Worm (Caenorhabditis elegans) whole organism, mixed stage, embryonic: ENCODE measurements around the gene clec-187.

Experiments
- M03D4.4 ChIP-seq: sonication (generic microtip); optimal IDR thresholded peaks from 2 replicates; lab custom pipeline; 2017; ENCODE audit warnings: mild to moderate bottlenecking, missing genetic modification characterization, missing compliant biosample characterization
- bed-3 ChIP-seq: fragments of 200-800 bp; sonication (Bioruptor generic); optimal IDR thresholded peaks from 3 replicates; lab custom pipeline; 2018; ENCODE audit warnings: mild to moderate bottlenecking, missing genetic modification characterization, moderate library complexity, missing compliant biosample characterization
- blmp-1 ChIP-seq: fragments of 150-350 bp; optimal IDR thresholded peaks from 2 replicates; lab custom pipeline; 2014; ENCODE audit warnings: missing biosample characterization, missing genetic modification characterization
- ceh-39 ChIP-seq: fragments of 150-350 bp; optimal IDR thresholded peaks from 2 replicates; lab custom pipeline; 2014; ENCODE audit warnings: missing biosample characterization, missing genetic modification characterization
- ceh-43 ChIP-seq: fragments of 200-800 bp; sonication (Bioruptor generic); optimal IDR thresholded peaks from 2 replicates; lab custom pipeline; 2018; ENCODE audit warnings: mild to moderate bottlenecking, missing genetic modification characterization, moderate library complexity, missing compliant biosample characterization
- ceh-83 ChIP-seq: fragments of 200-800 bp; sonication (Bioruptor generic); optimal IDR thresholded peaks from 2 replicates; lab custom pipeline; 2018; ENCODE audit warnings: mild to moderate bottlenecking, missing genetic modification characterization, missing compliant biosample characterization
- ces-1 ChIP-seq: fragments of 150-350 bp; optimal IDR thresholded peaks from 2 replicates; lab custom pipeline; 2014; ENCODE audit warnings: missing biosample characterization, missing genetic modification reagents, missing genetic modification characterization
- cnd-1 ChIP-seq: fragments of 200-800 bp; sonication (Bioruptor generic); optimal IDR thresholded peaks from 2 replicates; lab custom pipeline; 2018; ENCODE audit warnings: mild to moderate bottlenecking, missing genetic modification characterization, missing compliant biosample characterization
- drap-1 ChIP-seq: fragments of 200-800 bp; sonication (Bioruptor generic); optimal IDR thresholded peaks from 3 replicates; lab custom pipeline; 2018; ENCODE audit warnings: mild to moderate bottlenecking, missing genetic modification characterization, missing compliant biosample characterization
- elt-1 ChIP-seq: sonication (generic microtip); optimal IDR thresholded peaks from 2 replicates; lab custom pipeline; 2017; ENCODE audit warnings: missing genetic modification characterization, mild to moderate bottlenecking, missing compliant biosample characterization, antibody characterized with exemption, moderate library complexity, borderline replicate concordance; ENCODE audit not compliant: insufficient read depth
- elt-3 ChIP-seq: fragments of 150-350 bp; optimal IDR thresholded peaks from 2 replicates; lab custom pipeline; 2014; ENCODE audit warnings: missing biosample characterization, missing genetic modification characterization
- flh-1 ChIP-seq: fragments of 200-800 bp; sonication (Bioruptor generic); optimal IDR thresholded peaks from 2 replicates; lab custom pipeline; 2018; ENCODE audit warnings: mild to moderate bottlenecking, missing genetic modification characterization, moderate library complexity, missing compliant biosample characterization
- ham-2 ChIP-seq: fragments of 200-800 bp; sonication (Bioruptor generic); optimal IDR thresholded peaks from 2 replicates; lab custom pipeline; 2018; ENCODE audit warnings: mild to moderate bottlenecking, missing genetic modification characterization, missing compliant biosample characterization
- hlh-1 ChIP-seq: fragments of 150-350 bp; optimal IDR thresholded peaks from 2 replicates; lab custom pipeline; 2014; ENCODE audit warnings: missing biosample characterization, missing genetic modification reagents, missing genetic modification characterization
- lin-13 ChIP-seq: fragments of 150-350 bp; optimal IDR thresholded peaks from 2 replicates; lab custom pipeline; 2014; ENCODE audit warnings: missing biosample characterization, missing genetic modification characterization
- lin-32 ChIP-seq: fragments of 200-800 bp; sonication (Bioruptor generic); optimal IDR thresholded peaks from 2 replicates; lab custom pipeline; 2018; ENCODE audit warnings: mild to moderate bottlenecking, missing genetic modification characterization, missing compliant biosample characterization
- mab-5 ChIP-seq: fragments of 150-350 bp; optimal IDR thresholded peaks from 2 replicates; lab custom pipeline; 2014; ENCODE audit warnings: missing biosample characterization, missing genetic modification characterization
- mep-1 ChIP-seq: fragments of 150-350 bp; optimal IDR thresholded peaks from 2 replicates; lab custom pipeline; 2017; ENCODE audit warnings: missing biosample characterization, missing genetic modification reagents, missing genetic modification characterization, inconsistent platforms
- mls-2 ChIP-seq: sonication (generic microtip); optimal IDR thresholded peaks from 2 replicates; lab custom pipeline; 2016; ENCODE audit warnings: mild to moderate bottlenecking, missing genetic modification characterization, moderate library complexity, missing compliant biosample characterization
- nhr-12 ChIP-seq: fragments of 150-350 bp; optimal IDR thresholded peaks from 2 replicates; lab custom pipeline; 2014; ENCODE audit warnings: missing biosample characterization, missing genetic modification characterization
- nhr-2 ChIP-seq: fragments of 150-350 bp; optimal IDR thresholded peaks from 2 replicates; lab custom pipeline; 2014; ENCODE audit warnings: missing biosample characterization, missing genetic modification characterization
- nhr-237 ChIP-seq: fragments of 150-350 bp; optimal IDR thresholded peaks from 2 replicates; lab custom pipeline; 2014; ENCODE audit warnings: missing biosample characterization, missing genetic modification characterization
- nhr-28 ChIP-seq: fragments of 150-350 bp; optimal IDR thresholded peaks from 2 replicates; lab custom pipeline; 2014; ENCODE audit warnings: missing biosample characterization, missing genetic modification characterization
- nhr-76 ChIP-seq: sonication (generic microtip); optimal IDR thresholded peaks from 2 replicates; lab custom pipeline; 2017; ENCODE audit warnings: missing biosample characterization, missing genetic modification characterization
- pha-4 ChIP-seq: fragments of 150-350 bp; optimal IDR thresholded peaks from 2 replicates; lab custom pipeline; 2018; ENCODE audit warnings: missing biosample characterization, missing genetic modification reagents, missing genetic modification characterization
- sem-2 ChIP-seq: fragments of 200-800 bp; sonication (Bioruptor generic); optimal IDR thresholded peaks from 2 replicates; lab custom pipeline; 2018; ENCODE audit warnings: mild to moderate bottlenecking, missing genetic modification characterization, missing compliant biosample characterization
- tbx-8 ChIP-seq: fragments of 200-800 bp; sonication (Bioruptor generic); optimal IDR thresholded peaks from 2 replicates; lab custom pipeline; 2018; ENCODE audit warnings: mild to moderate bottlenecking, missing genetic modification characterization, moderate library complexity, missing compliant biosample characterization
- unc-120 ChIP-seq: sonication (generic microtip); optimal IDR thresholded peaks from 2 replicates; lab custom pipeline; 2017; ENCODE audit warnings: missing genetic modification characterization, missing compliant biosample characterization; ENCODE audit not compliant: poor library complexity, severe bottlenecking
- unc-39 ChIP-seq: fragments of 150-350 bp; optimal IDR thresholded peaks from 2 replicates; lab custom pipeline; 2014; ENCODE audit warnings: missing biosample characterization, missing genetic modification characterization
- unc-62 ChIP-seq: fragments of 150-350 bp; optimal IDR thresholded peaks from 2 replicates; lab custom pipeline; 2014; ENCODE audit warnings: missing biosample characterization, missing genetic modification reagents, missing genetic modification characterization
- zip-8 ChIP-seq: fragments of 150-350 bp; optimal IDR thresholded peaks from 2 replicates; lab custom pipeline; 2014; ENCODE audit warnings: missing biosample characterization, missing genetic modification characterization
- ztf-11 ChIP-seq: fragments of 150-350 bp; optimal IDR thresholded peaks from 2 replicates; lab custom pipeline; 2014; ENCODE audit warnings: missing biosample characterization, missing genetic modification characterization

clec-187 gene

DNA sequence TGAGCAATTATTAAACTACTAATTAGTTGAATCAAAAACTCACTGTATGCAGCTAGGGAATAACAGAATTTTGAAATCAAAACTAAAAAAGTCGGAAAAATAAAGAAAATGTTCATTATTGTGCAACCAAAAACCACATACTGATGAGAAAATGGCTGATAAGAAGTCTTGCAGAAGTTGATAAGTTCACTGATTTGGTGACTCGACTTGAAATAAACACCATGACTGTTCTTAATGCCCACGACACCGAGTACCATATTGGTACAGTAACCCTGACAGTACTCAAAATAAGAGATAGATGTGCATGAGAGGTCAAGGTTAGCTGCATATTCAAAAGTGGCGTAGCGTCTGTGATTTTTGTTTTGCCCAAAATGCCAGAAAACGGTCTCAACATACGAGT is 14.7 kb upstream of the clec-187 start:
- TF ChIP-seq drap-1 (GFP tag; lab: Kevin White, UChicago): no peak
- TF ChIP-seq cnd-1 (tag; lab: Kevin White, UChicago): no peak
- TF ChIP-seq nhr-12 (tag; lab: Kevin White, UChicago): no peak
- TF ChIP-seq pha-4 (tag; lab: Kevin White, UChicago): no peak
- no peak for TF ChIP-seq lin-13
- no peak for TF ChIP-seq ceh-83
- no peak for TF ChIP-seq unc-62 (GFP tag; lab: Kevin White, UChicago)
- no peak for TF ChIP-seq ham-2 (GFP tag; lab: Kevin White, UChicago)
- TF ChIP-seq elt-3 (tag; lab: Kevin White, UChicago): no peak
- TF ChIP-seq nhr-237: no peak
- TF ChIP-seq unc-39 (tag; lab: Kevin White, UChicago): no peak
- TF ChIP-seq ces-1 (GFP tag; lab: Kevin White, UChicago): no peak

DNA sequence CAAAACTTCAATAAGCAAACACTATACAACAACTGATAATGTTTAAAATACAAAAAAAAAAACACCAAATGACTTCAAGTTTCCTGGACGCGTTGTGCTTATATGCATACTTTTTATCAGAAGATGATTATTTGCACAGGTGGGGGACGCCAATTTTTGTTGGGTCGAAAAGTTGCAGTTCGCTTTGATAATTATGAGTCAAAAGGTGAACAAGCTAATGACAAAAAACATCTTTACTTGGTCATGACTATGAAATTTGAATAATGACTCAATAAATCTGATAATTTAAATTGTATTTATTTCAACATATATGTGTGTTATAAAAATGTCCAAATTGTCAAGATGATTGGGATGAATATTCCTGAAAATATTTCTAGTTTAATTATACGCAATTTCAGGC is 11.9 kb upstream of the clec-187 start, which contains the start of gene ZK896.4:
Gene ZK896.4 (minus strand): TSS at position 101 of the 400 bp plus-strand sequence.
- TF ChIP-seq unc-120 (tag; lab: Kevin White, UChicago) (no peak), sem-2 (GFP tag; lab: Kevin White, UChicago) (no peak), mab-5 (tag; lab: Kevin White, UChicago) (no peak), ceh-39 (tag; lab: Kevin White, UChicago) (no peak), ceh-43 (GFP tag; lab: Kevin White, UChicago) (no peak), zip-8 (tag; lab: Kevin White, UChicago) (no peak), nhr-76 (no peak), elt-3 (tag; lab: Kevin White, UChicago) (no peak)

DNA sequence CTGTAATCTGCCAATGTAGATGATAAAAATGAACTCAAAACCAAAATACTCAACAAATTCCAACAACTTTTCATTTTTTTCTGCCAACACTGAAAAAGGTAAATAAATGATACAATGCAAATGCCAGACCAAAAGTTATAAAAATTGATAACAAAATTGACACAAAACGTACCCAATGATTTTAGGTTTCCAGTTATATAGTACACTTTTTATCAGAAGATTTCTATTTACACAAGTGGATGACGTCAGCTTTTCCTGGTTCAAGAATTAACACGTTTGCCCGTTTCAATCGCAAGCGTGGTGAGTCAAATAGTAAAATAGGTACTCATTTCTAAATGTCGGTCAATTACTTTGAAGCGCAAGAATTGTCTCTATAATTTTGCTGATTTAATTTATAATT is 8.3 kb upstream of the clec-187 start, which contains the start of gene ZK896.5:
Gene ZK896.5 (minus strand): TSS at position 89 of the 400 bp plus-strand sequence.
- TF ChIP-seq nhr-237 (no peak), ham-2 (GFP tag; lab: Kevin White, UChicago) (no peak), mls-2 (no peak), drap-1 (GFP tag; lab: Kevin White, UChicago) (no peak), hlh-1 (tag; lab: Kevin White, UChicago) (no peak), elt-3 (tag; lab: Kevin White, UChicago) (no peak), nhr-2 (tag; lab: Kevin White, UChicago) (no peak), ceh-83 (no peak), ces-1 (GFP tag; lab: Kevin White, UChicago) (no peak), nhr-28 (tag; lab: Kevin White, UChicago) (no peak), tbx-8 (no peak), nhr-12 (tag; lab: Kevin White, UChicago) (no peak), lin-13 (no peak), unc-39 (tag; lab: Kevin White, UChicago) (no peak), lin-32 (GFP tag; lab: Kevin White, UChicago) (no peak), M03D4.4 (tag; lab: Kevin White, UChicago) (no peak), unc-62 (GFP tag; lab: Kevin White, UChicago) (no peak), mab-5 (tag; lab: Kevin White, UChicago) (no peak), nhr-76 (no peak)

DNA sequence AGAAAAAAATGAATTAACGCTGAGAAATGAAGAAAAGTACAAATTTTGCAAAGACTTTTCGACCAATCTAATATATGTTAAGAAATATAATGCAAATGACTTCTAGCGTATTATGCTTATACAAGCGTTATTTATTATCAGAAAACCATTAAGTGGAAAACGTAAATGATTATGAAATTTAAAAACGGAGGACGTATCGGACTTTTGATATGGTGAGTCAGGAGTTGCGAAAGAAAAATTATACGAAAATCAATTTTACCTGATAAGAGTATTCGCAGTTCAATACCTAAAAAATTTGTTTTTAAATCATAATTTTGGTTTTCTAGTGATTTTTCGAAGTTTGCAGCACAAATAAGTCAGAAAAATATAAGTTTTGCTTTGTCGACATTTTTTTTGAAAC is 5.3 kb upstream of the clec-187 start:
- TF ChIP-seq bed-3 (GFP tag; lab: Kevin White, UChicago): no peak
- TF ChIP-seq mep-1 (tag; lab: Kevin White, UChicago): no peak
- no peak for TF ChIP-seq blmp-1
- TF ChIP-seq lin-13: no peak
- no peak for TF ChIP-seq hlh-1 (tag; lab: Kevin White, UChicago)
- no peak for TF ChIP-seq lin-32 (GFP tag; lab: Kevin White, UChicago)
- no peak for TF ChIP-seq unc-39 (tag; lab: Kevin White, UChicago)
- no peak for TF ChIP-seq elt-1 (tag; lab: Kevin White, UChicago)
- TF ChIP-seq mab-5 (tag; lab: Kevin White, UChicago): no peak
- TF ChIP-seq ztf-11 (tag; lab: Kevin White, UChicago): no peak
- TF ChIP-seq zip-8 (tag; lab: Kevin White, UChicago): no peak
- no peak for TF ChIP-seq flh-1
- no peak for TF ChIP-seq tbx-8
- TF ChIP-seq pha-4 (tag; lab: Kevin White, UChicago): no peak
- no peak for TF ChIP-seq nhr-2 (tag; lab: Kevin White, UChicago)
- TF ChIP-seq cnd-1 (tag; lab: Kevin White, UChicago): no peak
